Worm (Caenorhabditis elegans) whole organism, L3 larva: ENCODE measurements around the gene M04B2.2.

Source experiments
- ceh-28 ChIP-seq: fragments of 150-350 bp; optimal IDR thresholded peaks from 2 replicates; lab custom pipeline; 2014; ENCODE audit warnings: missing biosample characterization, missing genetic modification reagents, missing genetic modification characterization
- nhr-12 ChIP-seq: fragments of 150-350 bp; optimal IDR thresholded peaks from 2 replicates; lab custom pipeline; 2014; ENCODE audit warnings: missing biosample characterization, missing genetic modification characterization
- pha-4 ChIP-seq: fragments of 150-350 bp; optimal IDR thresholded peaks from 2 replicates; lab custom pipeline; 2014; ENCODE audit warnings: missing biosample characterization, missing genetic modification reagents, missing genetic modification characterization
- pqm-1 ChIP-seq: fragments of 150-350 bp; optimal IDR thresholded peaks from 2 replicates; lab custom pipeline; 2017; ENCODE audit warnings: missing biosample characterization, missing genetic modification characterization, inconsistent platforms
- tbx-2 ChIP-seq: sonication (generic microtip); optimal IDR thresholded peaks from 2 replicates; lab custom pipeline; 2016; ENCODE audit warnings: mild to moderate bottlenecking, missing genetic modification characterization, missing compliant biosample characterization

DNA sequence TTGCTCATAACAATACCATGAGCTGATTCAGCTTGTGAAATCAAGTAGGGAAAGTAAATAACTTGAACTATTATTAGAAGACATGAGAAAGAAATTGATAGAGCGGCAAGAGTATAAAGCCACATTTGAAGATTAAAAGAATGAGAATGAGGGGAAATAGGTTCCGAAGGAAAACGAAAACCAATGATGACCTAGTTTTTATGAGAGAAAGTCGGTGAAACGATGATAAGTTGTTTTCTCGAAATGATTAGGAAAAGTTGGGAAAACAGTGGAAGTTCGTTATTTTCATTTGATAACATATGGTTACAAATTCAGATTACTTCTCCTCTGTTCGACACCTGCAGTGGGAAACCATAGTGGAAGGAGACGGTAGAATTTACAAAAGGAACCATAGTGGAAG is 24.0 kb downstream of the M04B2.2 start, which contains the start of gene col-128:
- no peak for TF ChIP-seq nhr-12 (tag; lab: Kevin White, UChicago)
- TF ChIP-seq pha-4 (tag; lab: Kevin White, UChicago) = no peak
- TF ChIP-seq pqm-1 (tag; lab: Kevin White, UChicago) = no peak
- TF ChIP-seq ceh-28 (tag; lab: Kevin White, UChicago) = no peak
- no peak for TF ChIP-seq tbx-2
